Worm (Caenorhabditis elegans) whole organism, L1 larva: ENCODE results near the gene srp-8.

Experiments used
- C04F5.9 ChIP-seq: sonication (generic microtip); optimal IDR thresholded peaks from 2 replicates; lab custom pipeline; 2016; ENCODE audit warnings: missing genetic modification characterization, missing compliant biosample characterization
- F16B12.6 ChIP-seq: fragments of 150-350 bp; optimal IDR thresholded peaks from 2 replicates; lab custom pipeline; 2014; ENCODE audit warnings: missing biosample characterization, missing genetic modification characterization
- Y116A8C.19 ChIP-seq: sonication (generic microtip); optimal IDR thresholded peaks from 2 replicates; lab custom pipeline; 2016; ENCODE audit warnings: missing compliant biosample characterization, missing genetic modification characterization, borderline replicate concordance
- ama-1 ChIP-seq: fragments of 150-350 bp; optimal IDR thresholded peaks from 2 replicates; lab custom pipeline; 2014
- blmp-1 ChIP-seq: fragments of 150-350 bp; optimal IDR thresholded peaks from 2 replicates; lab custom pipeline; 2014; ENCODE audit warnings: missing biosample characterization, missing genetic modification characterization
- ceh-88 ChIP-seq: fragments of 200-800 bp; sonication (Bioruptor generic); IDR thresholded peaks from 2 replicates; pipeline ENCODE4 v1.3.6; 2022; ENCODE audit warnings: missing genetic modification characterization, missing compliant biosample characterization
- ces-1 ChIP-seq: fragments of 150-350 bp; optimal IDR thresholded peaks from 2 replicates; lab custom pipeline; 2014; ENCODE audit warnings: missing biosample characterization, missing genetic modification reagents, missing genetic modification characterization
- efl-3 ChIP-seq: fragments of 200-800 bp; sonication (Bioruptor generic); optimal IDR thresholded peaks from 2 replicates; lab custom pipeline; 2018; ENCODE audit warnings: mild to moderate bottlenecking, missing genetic modification characterization, missing compliant biosample characterization
- egl-27 ChIP-seq, 2 experiments: fragments of 150-350 bp in 1 of 2; sonication (generic microtip); optimal IDR thresholded peaks; 3 replicates each; lab custom pipeline; 2017 to 2018; ENCODE audit warnings: missing biosample characterization in 2 of 2, missing genetic modification characterization in 2 of 2, missing genetic modification reagents in 2 of 2
- elt-2 ChIP-seq: sonication (generic microtip); optimal IDR thresholded peaks from 2 replicates; lab custom pipeline; 2016; ENCODE audit warnings: missing genetic modification characterization, mild to moderate bottlenecking, inconsistent platforms, missing compliant biosample characterization, missing genetic modification reagents
- elt-3 ChIP-seq, 6 experiments: fragments of 150-350 bp in 1 of 6; sonication (generic microtip); optimal IDR thresholded peaks; 2 replicates each; lab custom pipeline; 2017 to 2018; ENCODE audit warnings: missing biosample characterization in 6 of 6, missing genetic modification characterization in 6 of 6, inconsistent platforms in 1 of 6
- fkh-10 ChIP-seq: sonication (generic microtip); optimal IDR thresholded peaks from 2 replicates; lab custom pipeline; 2017; ENCODE audit warnings: missing biosample characterization, missing genetic modification reagents, missing genetic modification characterization
- fos-1 ChIP-seq: fragments of 150-350 bp; optimal IDR thresholded peaks from 2 replicates; lab custom pipeline; 2014; ENCODE audit warnings: missing biosample characterization, missing genetic modification characterization
- grh-1 ChIP-seq: fragments of 200-800 bp; sonication (Bioruptor generic); IDR thresholded peaks from 2 replicates; pipeline ENCODE4 v1.3.6; 2022; ENCODE audit warnings: missing genetic modification reagents, missing genetic modification characterization, missing compliant biosample characterization
- hlh-17 ChIP-seq: fragments of 200-800 bp; sonication (Bioruptor generic); optimal IDR thresholded peaks from 2 replicates; lab custom pipeline; 2018; ENCODE audit warnings: missing genetic modification characterization, mild to moderate bottlenecking, missing compliant biosample characterization, moderate library complexity, borderline replicate concordance
- hlh-4 ChIP-seq: sonication (generic microtip); optimal IDR thresholded peaks from 2 replicates; lab custom pipeline; 2016; ENCODE audit warnings: mild to moderate bottlenecking, missing genetic modification characterization, missing compliant biosample characterization
- hpl-2 ChIP-seq: fragments of 150-350 bp; optimal IDR thresholded peaks from 2 replicates; lab custom pipeline; 2014; ENCODE audit warnings: missing biosample characterization, missing genetic modification reagents, missing genetic modification characterization
- irx-1 ChIP-seq: sonication (generic microtip); optimal IDR thresholded peaks from 2 replicates; lab custom pipeline; 2016; ENCODE audit warnings: missing genetic modification characterization, missing compliant biosample characterization
- jun-1 ChIP-seq: fragments of 150-350 bp; optimal IDR thresholded peaks from 2 replicates; lab custom pipeline; 2014; ENCODE audit warnings: missing biosample characterization, missing genetic modification reagents, missing genetic modification characterization
- lin-14 ChIP-seq: fragments of 200-800 bp; sonication (Bioruptor generic); optimal IDR thresholded peaks from 2 replicates; lab custom pipeline; 2018; ENCODE audit warnings: mild to moderate bottlenecking, missing genetic modification characterization, moderate library complexity, missing compliant biosample characterization
- lin-15B ChIP-seq: fragments of 150-350 bp; sonication (generic microtip); optimal IDR thresholded peaks from 3 replicates; lab custom pipeline; 2014; ENCODE audit warnings: missing biosample characterization, missing genetic modification characterization
- lin-35 ChIP-seq, 2 experiments: fragments of 150-350 bp; optimal IDR thresholded peaks; 2 replicates each; lab custom pipeline; 2014; ENCODE audit warnings: missing biosample characterization in 2 of 2, missing genetic modification characterization in 2 of 2, missing genetic modification reagents in 2 of 2
- lin-39 ChIP-seq: fragments of 150-350 bp; optimal IDR thresholded peaks from 2 replicates; lab custom pipeline; 2014; ENCODE audit warnings: missing biosample characterization, missing genetic modification reagents, missing genetic modification characterization
- lsy-2 ChIP-seq, 2 experiments: fragments of 150-350 bp; optimal IDR thresholded peaks; 2 replicates each; lab custom pipeline; 2014; ENCODE audit warnings: missing biosample characterization in 2 of 2, missing genetic modification characterization in 2 of 2
- mdl-1 ChIP-seq, 2 experiments: fragments of 150-350 bp; optimal IDR thresholded peaks; 2 replicates each; lab custom pipeline; 2014 to 2017; ENCODE audit warnings: missing biosample characterization in 2 of 2, missing genetic modification characterization in 2 of 2, inconsistent platforms in 1 of 2
- mep-1 ChIP-seq: fragments of 150-350 bp; optimal IDR thresholded peaks from 2 replicates; lab custom pipeline; 2014; ENCODE audit warnings: missing biosample characterization, missing genetic modification characterization
- nhr-11 ChIP-seq: fragments of 150-350 bp; optimal IDR thresholded peaks from 2 replicates; lab custom pipeline; 2014; ENCODE audit warnings: missing biosample characterization, missing genetic modification characterization
- nhr-12 ChIP-seq: sonication (generic microtip); optimal IDR thresholded peaks from 2 replicates; lab custom pipeline; 2017; ENCODE audit warnings: missing biosample characterization, missing genetic modification characterization
- nhr-19 ChIP-seq: fragments of 200-800 bp; sonication (Bioruptor generic); conservative IDR thresholded peaks from 2 replicates; pipeline ENCODE4 v1.3.6; 2022; ENCODE audit warnings: missing genetic modification characterization, missing compliant biosample characterization
- nhr-20 ChIP-seq: sonication (generic microtip); optimal IDR thresholded peaks from 2 replicates; lab custom pipeline; 2016; ENCODE audit warnings: mild to moderate bottlenecking, missing genetic modification characterization, missing compliant biosample characterization
- nhr-28 ChIP-seq: fragments of 150-350 bp; optimal IDR thresholded peaks from 2 replicates; lab custom pipeline; 2014; ENCODE audit warnings: missing biosample characterization, missing genetic modification characterization
- nhr-71 ChIP-seq: sonication (generic microtip); optimal IDR thresholded peaks from 2 replicates; lab custom pipeline; 2016; ENCODE audit warnings: mild to moderate bottlenecking, missing genetic modification characterization, moderate library complexity, missing compliant biosample characterization
- nhr-77 ChIP-seq: fragments of 150-350 bp; optimal IDR thresholded peaks from 2 replicates; lab custom pipeline; 2014; ENCODE audit warnings: missing biosample characterization, missing genetic modification characterization
- nhr-84 ChIP-seq: sonication (generic microtip); optimal IDR thresholded peaks from 2 replicates; lab custom pipeline; 2017; ENCODE audit warnings: missing biosample characterization, missing genetic modification characterization
- pag-3 ChIP-seq: sonication (generic microtip); optimal IDR thresholded peaks from 2 replicates; lab custom pipeline; 2017; ENCODE audit warnings: missing genetic modification characterization, mild to moderate bottlenecking, missing compliant biosample characterization, antibody characterized with exemption, borderline replicate concordance; ENCODE audit not compliant: insufficient read depth
- pax-3 ChIP-seq: fragments of 200-800 bp; sonication (Bioruptor generic); optimal IDR thresholded peaks from 2 replicates; lab custom pipeline; 2018; ENCODE audit warnings: mild to moderate bottlenecking, missing genetic modification characterization, moderate library complexity, missing compliant biosample characterization
- pqm-1 ChIP-seq: sonication (generic microtip); optimal IDR thresholded peaks from 3 replicates; lab custom pipeline; 2017; ENCODE audit warnings: missing biosample characterization, missing genetic modification characterization
- snu-23 ChIP-seq: sonication (generic microtip); optimal IDR thresholded peaks from 2 replicates; lab custom pipeline; 2016; ENCODE audit warnings: missing genetic modification characterization, missing compliant biosample characterization
- sptf-1 ChIP-seq: fragments of 150-350 bp; optimal IDR thresholded peaks from 2 replicates; lab custom pipeline; 2014; ENCODE audit warnings: missing biosample characterization, missing genetic modification characterization
- sup-37 ChIP-seq: fragments of 200-800 bp; sonication (Bioruptor generic); optimal IDR thresholded peaks from 2 replicates; lab custom pipeline; 2018; ENCODE audit warnings: mild to moderate bottlenecking, missing genetic modification characterization, missing compliant biosample characterization
- swsn-7 ChIP-seq: sonication (generic microtip); optimal IDR thresholded peaks from 2 replicates; lab custom pipeline; 2016; ENCODE audit warnings: missing genetic modification characterization, missing compliant biosample characterization
- tlp-1 ChIP-seq: fragments of 150-350 bp; optimal IDR thresholded peaks from 2 replicates; lab custom pipeline; 2014; ENCODE audit warnings: missing biosample characterization, missing genetic modification characterization
- unc-62 ChIP-seq: fragments of 150-350 bp; optimal IDR thresholded peaks from 2 replicates; lab custom pipeline; 2014; ENCODE audit warnings: missing biosample characterization, missing genetic modification reagents, missing genetic modification characterization
- vab-15 ChIP-seq: sonication (generic microtip); optimal IDR thresholded peaks from 2 replicates; lab custom pipeline; 2017; ENCODE audit warnings: missing genotype, mild to moderate bottlenecking, missing genetic modification characterization, missing compliant biosample characterization
- xbp-1 ChIP-seq: sonication (generic microtip); optimal IDR thresholded peaks from 2 replicates; lab custom pipeline; 2016; ENCODE audit warnings: missing genetic modification characterization, missing compliant biosample characterization
- zip-4 ChIP-seq: fragments of 200-800 bp; sonication (Bioruptor generic); optimal IDR thresholded peaks from 2 replicates; lab custom pipeline; 2018; ENCODE audit warnings: mild to moderate bottlenecking, missing genetic modification characterization, moderate library complexity, missing compliant biosample characterization
- ztf-11 ChIP-seq, 2 experiments: sonication (generic microtip); optimal IDR thresholded peaks; 2 replicates each; lab custom pipeline; 2016 to 2017; ENCODE audit warnings: missing genetic modification characterization in 2 of 2, missing biosample characterization in 1 of 2, missing compliant biosample characterization in 1 of 2
- ztf-4 ChIP-seq: fragments of 150-350 bp; optimal IDR thresholded peaks from 2 replicates; lab custom pipeline; 2014; ENCODE audit warnings: missing biosample characterization, missing genetic modification characterization

Gene srp-8

ce11 chrV:8206931-8207330 is 23.4 kb downstream of the srp-8 start, which contains the start of gene timp-1:
TSS of gene timp-1 (plus strand) at chrV:8207235.
- TF ChIP-seq blmp-1 (tag; lab: Kevin White, UChicago) (peak; percentile 93), elt-3 (tag; optimal IDR thresholded peaks at IDR 0.05; lab: Kevin White, UChicago) (peak in 1 of 6 experiments; percentile 47), F16B12.6 (tag; lab: Kevin White, UChicago) (no peak)

ce11 chrV:8210527-8210926 is 27.0 kb downstream of the srp-8 start:
- peak; percentile 42 for TF ChIP-seq lin-14 (GFP tag; lab: Kevin White, UChicago)
- no peak for TF ChIP-seq lsy-2 (tag; optimal IDR thresholded peaks at IDR 0.05; lab: Kevin White, UChicago)
- TF ChIP-seq efl-3 (GFP tag; lab: Kevin White, UChicago): no peak
- TF ChIP-seq, all 84 proteins: peak for 1

ce11 chrV:8211993-8212392 is 28.5 kb downstream of the srp-8 start:
- TF ChIP-seq lin-39: no peak
- TF ChIP-seq egl-27 (tag; optimal IDR thresholded peaks at IDR 0.05; lab: Kevin White, UChicago): no peak
- no peak for TF ChIP-seq nhr-84 (tag; lab: Kevin White, UChicago)
- no peak for TF ChIP-seq ama-1 (lab: Kevin White, UChicago)
- TF ChIP-seq nhr-71 (tag; lab: Kevin White, UChicago): peak; percentile 82
- TF ChIP-seq mep-1 (tag; lab: Kevin White, UChicago): no peak
- no peak for TF ChIP-seq ceh-88 (GFP tag; lab: Robert Waterston, UW)
- no peak for TF ChIP-seq C04F5.9 (tag; lab: Kevin White, UChicago)
- TF ChIP-seq zip-4 (GFP tag; lab: Kevin White, UChicago): no peak
- TF ChIP-seq lsy-2 (tag; optimal IDR thresholded peaks at IDR 0.05; lab: Kevin White, UChicago): peak; percentile 11 to 32
- no peak for TF ChIP-seq jun-1 (tag; lab: Kevin White, UChicago)
- no peak for TF ChIP-seq F16B12.6 (tag; lab: Kevin White, UChicago)
- no peak for TF ChIP-seq snu-23
- peak; percentile 17 for TF ChIP-seq nhr-11 (tag; lab: Kevin White, UChicago)
- no peak for TF ChIP-seq irx-1
- peak; percentile 33 for TF ChIP-seq ztf-4 (tag; lab: Kevin White, UChicago)
- TF ChIP-seq lin-15B (tag; lab: Kevin White, UChicago): no peak
- peak; percentile 26 for TF ChIP-seq swsn-7 (tag; lab: Kevin White, UChicago)
- TF ChIP-seq nhr-20 (tag; lab: Kevin White, UChicago): peak; percentile 22
- no peak for TF ChIP-seq efl-3 (GFP tag; lab: Kevin White, UChicago)
- TF ChIP-seq ces-1 (GFP tag; lab: Kevin White, UChicago): no peak
- TF ChIP-seq unc-62: no peak
- TF ChIP-seq nhr-12 (tag; lab: Kevin White, UChicago): no peak
- TF ChIP-seq sup-37 (GFP tag; lab: Kevin White, UChicago): no peak
- TF ChIP-seq nhr-28 (tag; lab: Kevin White, UChicago): no peak
- TF ChIP-seq nhr-77 (tag; lab: Kevin White, UChicago): no peak
- no peak for TF ChIP-seq sptf-1 (tag; lab: Kevin White, UChicago)
- TF ChIP-seq Y116A8C.19 (tag; lab: Kevin White, UChicago): no peak
- TF ChIP-seq elt-2 (tag; lab: Kevin White, UChicago): no peak
- TF ChIP-seq hlh-17: no peak
- TF ChIP-seq tlp-1 (tag; lab: Kevin White, UChicago): no peak
- TF ChIP-seq pqm-1 (tag; lab: Kevin White, UChicago): no peak
- TF ChIP-seq fos-1 (tag; lab: Kevin White, UChicago): no peak
- no peak for TF ChIP-seq pag-3 (tag; lab: Kevin White, UChicago)
- peak; percentile 31 for TF ChIP-seq pax-3
- TF ChIP-seq vab-15: no peak
- TF ChIP-seq fkh-10 (GFP tag; lab: Kevin White, UChicago): no peak
- no peak for TF ChIP-seq lin-35 (GFP tag; optimal IDR thresholded peaks at IDR 0.05; lab: Kevin White, UChicago)
- no peak for TF ChIP-seq elt-3 (tag; optimal IDR thresholded peaks at IDR 0.05; lab: Kevin White, UChicago)
- TF ChIP-seq ztf-11 (tag; optimal IDR thresholded peaks at IDR 0.05; lab: Kevin White, UChicago): no peak
- peak; percentile 11 for TF ChIP-seq xbp-1 (tag; lab: Kevin White, UChicago)
- TF ChIP-seq hlh-4: peak; percentile 62
- no peak for TF ChIP-seq hpl-2
- no peak for TF ChIP-seq nhr-19
- no peak for TF ChIP-seq grh-1
- TF ChIP-seq mdl-1 (tag; optimal IDR thresholded peaks at IDR 0.05; lab: Kevin White, UChicago): no peak
